Worm (Caenorhabditis elegans): ENCODE measurements around the gene tnt-4.
A peak's percentile ranks its signal among the peaks of the same experiment; 100 is the strongest.

Gene tnt-4

DNA sequence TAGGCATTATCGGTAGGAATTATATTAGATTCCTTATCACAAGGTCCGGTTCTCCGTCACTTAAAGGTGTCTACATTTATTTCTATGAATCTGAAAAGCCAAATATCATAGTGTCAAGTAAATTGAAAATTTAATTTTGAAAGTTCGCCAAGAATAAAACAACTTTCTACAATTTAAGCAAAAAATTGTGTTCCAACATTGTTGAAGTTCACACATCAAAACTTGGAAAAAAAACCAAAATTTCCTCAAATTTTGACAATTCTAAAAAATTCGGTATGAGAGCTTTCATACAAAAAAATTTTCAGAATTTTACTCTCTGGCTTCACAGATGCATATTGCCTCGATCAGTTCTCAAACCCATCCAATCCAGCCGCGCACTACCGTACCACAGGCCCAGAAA lies 19.1 kb upstream of the tnt-4 start, which contains the start of gene F59A7.7:
TSS of gene F59A7.7 (plus strand) at position 301 of the 400 bp plus-strand sequence.
- TF ChIP-seq spr-1 (tag; optimal IDR thresholded peaks at IDR 0.05) (no peak), cey-2 (tag; optimal IDR thresholded peaks at IDR 0.05; ENCODE audit: borderline replicate concordance, insufficient read depth) (no peak), ZK546.5 (tag; optimal IDR thresholded peaks at IDR 0.05) (no peak), daf-16 (GFP tag; optimal IDR thresholded peaks at IDR 0.05) (no peak), daf-16 (tag; optimal IDR thresholded peaks at IDR 0.05) (no peak), F44E2.7 (GFP tag; IDR thresholded peaks at IDR 0.05) (no peak), hmg-1.1 (GFP tag; IDR thresholded peaks at IDR 0.05) (no peak), F10B5.3 (tag; optimal IDR thresholded peaks at IDR 0.05) (no peak), nhr-28 (tag; optimal IDR thresholded peaks at IDR 0.05) (no peak), sdz-12 (GFP tag; optimal IDR thresholded peaks at IDR 0.05) (no peak), vab-7 (GFP tag; IDR thresholded peaks at IDR 0.05) (no peak), hif-1 (tag; optimal IDR thresholded peaks at IDR 0.05) (no peak), ceh-20 (GFP tag; IDR thresholded peaks at IDR 0.05) (no peak), nhr-11 (tag; optimal IDR thresholded peaks at IDR 0.05) (no peak)

DNA sequence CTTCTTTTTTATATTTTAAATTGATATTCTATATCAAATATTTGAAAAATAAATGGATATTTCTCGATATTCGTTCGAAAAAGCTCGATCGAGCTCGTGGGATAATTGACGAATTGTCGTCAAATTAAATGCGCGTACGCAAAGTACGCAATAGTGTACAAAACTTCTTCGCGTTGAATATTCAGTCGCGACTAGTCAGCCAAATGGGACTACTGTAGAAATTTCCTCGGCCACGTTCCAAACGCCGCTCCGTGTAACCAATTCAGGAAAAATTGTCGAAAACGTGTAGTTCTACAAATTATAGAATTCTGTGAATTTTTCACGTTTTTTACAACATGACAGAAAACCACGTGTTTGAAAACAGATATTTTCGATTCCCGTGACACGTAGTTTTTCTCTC lies 15.7 kb upstream of the tnt-4 start:
- TF ChIP-seq lin-13 (GFP tag; optimal IDR thresholded peaks at IDR 0.05) (no peak), ZK546.5 (tag; optimal IDR thresholded peaks at IDR 0.05) (no peak), ceh-28 (tag; optimal IDR thresholded peaks at IDR 0.05) (no peak), nhr-42 (GFP tag; IDR thresholded peaks at IDR 0.05) (peak; percentile 47; the same call in 1 of the 2 replicates), daf-12 (tag; optimal IDR thresholded peaks at IDR 0.05) (no peak), lsy-2 (tag; optimal IDR thresholded peaks at IDR 0.05) (peak; percentile 47 to 96), tra-1 (GFP tag; IDR thresholded peaks at IDR 0.05) (no peak), ceh-20 (GFP tag; IDR thresholded peaks at IDR 0.05) (0 out of 2 replicates have a peak, but pooled peaks have one; percentile 65), dpl-1 (GFP tag; optimal IDR thresholded peaks at IDR 0.05) (peak; percentile 40), daf-16 (GFP tag; optimal IDR thresholded peaks at IDR 0.05) (no peak), daf-16 (tag; optimal IDR thresholded peaks at IDR 0.05) (peak; percentile 25), unc-130 (GFP tag; optimal IDR thresholded peaks at IDR 0.05) (peak; percentile 91), hif-1 (tag; optimal IDR thresholded peaks at IDR 0.05) (peak in 1 of 2 experiments; percentile 70), lin-1 (GFP tag; IDR thresholded peaks at IDR 0.05) (no peak), ztf-11 (tag; optimal IDR thresholded peaks at IDR 0.05) (no peak), F26F4.8 (GFP tag; conservative IDR thresholded peaks at IDR 0.05) (no peak), ctbp-1 (GFP tag; IDR thresholded peaks at IDR 0.05) (0 out of 2 replicates have a peak, but pooled peaks have one; percentile 51), nhr-102 (tag; optimal IDR thresholded peaks at IDR 0.05) (peak; percentile 70), madf-9 (GFP tag; conservative IDR thresholded peaks at IDR 0.05) (0 out of 2 replicates have a peak, but pooled peaks have one; percentile 33), Y75B8A.6 (GFP tag; IDR thresholded peaks at IDR 0.05) (no peak), T26A8.4 (GFP tag; IDR thresholded peaks at IDR 0.05) (peak; percentile 67), duxl-1 (tag; optimal IDR thresholded peaks at IDR 0.05; ENCODE audit: poor library complexity) (peak; percentile 64), Y105C5A.15 (GFP tag; IDR thresholded peaks at IDR 0.05) (no peak), unc-62 (GFP tag; optimal IDR thresholded peaks at IDR 0.05 in 1 of 2) (peak in 1 of 2 experiments; percentile 80), unc-62 (tag; optimal IDR thresholded peaks at IDR 0.05) (no peak), hlh-11 (tag; optimal IDR thresholded peaks at IDR 0.05) (peak; percentile 49), F37D6.2 (tag; optimal IDR thresholded peaks at IDR 0.05) (no peak), hlh-30 (tag; optimal IDR thresholded peaks at IDR 0.05; ENCODE audit: insufficient read depth) (peak; percentile 28), zip-2 (tag; optimal IDR thresholded peaks at IDR 0.05) (no peak), ceh-44 (GFP tag; IDR thresholded peaks at IDR 0.05) (no peak), aly-2 (tag; optimal IDR thresholded peaks at IDR 0.05) (no peak), rbr-2 (tag; optimal IDR thresholded peaks at IDR 0.05) (peak; percentile 46), hmg-1.1 (GFP tag; IDR thresholded peaks at IDR 0.05) (peak; percentile 50; the same call in 1 of the 2 replicates), egl-27 (tag; optimal IDR thresholded peaks at IDR 0.05) (no peak), cey-2 (tag; optimal IDR thresholded peaks at IDR 0.05; ENCODE audit: borderline replicate concordance, insufficient read depth) (no peak), dve-1 (tag; optimal IDR thresholded peaks at IDR 0.05; ENCODE audit: insufficient read depth) (peak; percentile 34), Y48G9A.11 (GFP tag; IDR thresholded peaks at IDR 0.05) (peak; percentile 60; the same call in 1 of the 2 replicates), nhr-77 (tag; optimal IDR thresholded peaks at IDR 0.05) (peak; percentile 62), sdz-12 (GFP tag; optimal IDR thresholded peaks at IDR 0.05) (no peak), dmd-9 (GFP tag; IDR thresholded peaks at IDR 0.05) (no peak), mxl-3 (GFP tag; optimal IDR thresholded peaks at IDR 0.05) (peak; percentile 3), nhr-28 (tag; optimal IDR thresholded peaks at IDR 0.05) (peak; percentile 54), dmd-6 (GFP tag; IDR thresholded peaks at IDR 0.05) (peak; percentile 66)
